Fruit fly (Drosophila melanogaster) whole organism, pupa: ENCODE data around the gene Acp63F.
A peak's percentile ranks its signal among the peaks of the same experiment; 100 is the strongest.

ENCODE experiments used
- CG10348 ChIP-seq: fragments of 200-800 bp; sonication (Bioruptor generic); IDR thresholded peaks from 2 replicates; pipeline ENCODE4 v1.3.6; 2022; ENCODE audit warnings: missing biosample characterization, missing genetic modification characterization
- CG12605 ChIP-seq: fragments of 200-800 bp; sonication (Bioruptor generic); IDR thresholded peaks from 2 replicates; pipeline ENCODE4 v1.3.6; 2022; ENCODE audit warnings: missing biosample characterization, missing genetic modification characterization
- CG13204 ChIP-seq: fragments of 200-800 bp; sonication (Bioruptor generic); optimal IDR thresholded peaks from 2 replicates; lab custom pipeline; 2018; ENCODE audit warnings: missing biosample characterization, mild to moderate bottlenecking, missing genetic modification characterization, moderate library complexity
- CG14655 ChIP-seq: fragments of 200-800 bp; sonication (Bioruptor generic); optimal IDR thresholded peaks from 3 replicates; lab custom pipeline; 2017; ENCODE audit warnings: mild to moderate bottlenecking, missing biosample characterization, missing genetic modification reagents, missing genetic modification characterization
- CG15710 ChIP-seq: fragments of 200-800 bp; sonication (Bioruptor generic); optimal IDR thresholded peaks from 2 replicates; lab custom pipeline; 2018; ENCODE audit warnings: missing biosample characterization, mild to moderate bottlenecking, missing genetic modification characterization, moderate library complexity
- CG17806 ChIP-seq: fragments of 200-800 bp; sonication (Bioruptor generic); optimal IDR thresholded peaks from 2 replicates; lab custom pipeline; 2018; ENCODE audit warnings: missing biosample characterization, mild to moderate bottlenecking, missing genetic modification characterization, moderate library complexity
- CG32121 ChIP-seq: fragments of 200-800 bp; sonication (Bioruptor generic); IDR thresholded peaks from 2 replicates; pipeline ENCODE4 v1.3.6; 2022; ENCODE audit warnings: missing biosample characterization, missing genetic modification characterization
- CG34367 ChIP-seq: fragments of 200-800 bp; sonication (Bioruptor generic); optimal IDR thresholded peaks from 2 replicates; lab custom pipeline; 2018; ENCODE audit warnings: missing biosample characterization, mild to moderate bottlenecking, missing genetic modification characterization
- CG4496 ChIP-seq: fragments of 200-800 bp; sonication (Bioruptor generic); IDR thresholded peaks from 3 replicates; pipeline ENCODE4 v1.3.6; 2022; ENCODE audit warnings: missing biosample characterization, missing genetic modification characterization
- CG8159 ChIP-seq: fragments of 200-800 bp; sonication (Bioruptor generic); optimal IDR thresholded peaks from 3 replicates; lab custom pipeline; 2018; ENCODE audit warnings: missing biosample characterization, mild to moderate bottlenecking, missing genetic modification characterization, moderate library complexity
- CG8301 ChIP-seq: fragments of 200-800 bp; sonication (Bioruptor generic); optimal IDR thresholded peaks from 2 replicates; lab custom pipeline; 2018; ENCODE audit warnings: missing biosample characterization, mild to moderate bottlenecking, missing genetic modification characterization
- CG9948 ChIP-seq: fragments of 200-800 bp; sonication (Bioruptor generic); optimal IDR thresholded peaks from 2 replicates; lab custom pipeline; 2018; ENCODE audit warnings: missing biosample characterization, mild to moderate bottlenecking, missing genetic modification characterization, moderate library complexity
- D1 ChIP-seq: fragments of 200-800 bp; sonication (Bioruptor generic); optimal IDR thresholded peaks from 2 replicates; lab custom pipeline; 2018; ENCODE audit warnings: missing biosample characterization, mild to moderate bottlenecking, missing genetic modification characterization, moderate library complexity
- EcR ChIP-seq: fragments of 200-800 bp; sonication (Bioruptor generic); optimal IDR thresholded peaks from 3 replicates; lab custom pipeline; 2019; ENCODE audit warnings: missing biosample characterization, missing genetic modification characterization, mild to moderate bottlenecking, moderate library complexity, missing genetic modification reagents
- Ets98B ChIP-seq: fragments of 200-800 bp; sonication (Bioruptor generic); IDR thresholded peaks from 2 replicates; pipeline ENCODE4 v1.3.6; 2022; ENCODE audit warnings: missing biosample characterization, missing genetic modification characterization
- Pif1A ChIP-seq: fragments of 200-800 bp; sonication (Bioruptor generic); optimal IDR thresholded peaks from 3 replicates; lab custom pipeline; 2016; ENCODE audit warnings: missing biosample characterization, missing genetic modification characterization
- Pif1B ChIP-seq: fragments of 200-800 bp; sonication (Bioruptor generic); optimal IDR thresholded peaks from 3 replicates; lab custom pipeline; 2016; ENCODE audit warnings: missing biosample characterization, missing genetic modification characterization
- Snoo ChIP-seq: fragments of 200-800 bp; sonication (Bioruptor generic); optimal IDR thresholded peaks from 3 replicates; lab custom pipeline; 2017; ENCODE audit warnings: missing biosample characterization, mild to moderate bottlenecking, missing genetic modification characterization, inconsistent platforms
- fd96Ca ChIP-seq: fragments of 200-800 bp; sonication (Bioruptor generic); IDR thresholded peaks from 3 replicates; pipeline ENCODE4 v1.3.6; 2022; ENCODE audit warnings: missing biosample characterization, missing genetic modification characterization
- gl ChIP-seq: fragments of 200-800 bp; sonication (Bioruptor generic); optimal IDR thresholded peaks from 2 replicates; lab custom pipeline; 2018; ENCODE audit warnings: missing biosample characterization, mild to moderate bottlenecking, missing genetic modification characterization
- rn ChIP-seq: fragments of 200-800 bp; sonication (Bioruptor generic); IDR thresholded peaks from 2 replicates; pipeline ENCODE4 v1.3.6; 2022; ENCODE audit warnings: missing biosample characterization, missing genetic modification characterization

Acp63F gene

DNA sequence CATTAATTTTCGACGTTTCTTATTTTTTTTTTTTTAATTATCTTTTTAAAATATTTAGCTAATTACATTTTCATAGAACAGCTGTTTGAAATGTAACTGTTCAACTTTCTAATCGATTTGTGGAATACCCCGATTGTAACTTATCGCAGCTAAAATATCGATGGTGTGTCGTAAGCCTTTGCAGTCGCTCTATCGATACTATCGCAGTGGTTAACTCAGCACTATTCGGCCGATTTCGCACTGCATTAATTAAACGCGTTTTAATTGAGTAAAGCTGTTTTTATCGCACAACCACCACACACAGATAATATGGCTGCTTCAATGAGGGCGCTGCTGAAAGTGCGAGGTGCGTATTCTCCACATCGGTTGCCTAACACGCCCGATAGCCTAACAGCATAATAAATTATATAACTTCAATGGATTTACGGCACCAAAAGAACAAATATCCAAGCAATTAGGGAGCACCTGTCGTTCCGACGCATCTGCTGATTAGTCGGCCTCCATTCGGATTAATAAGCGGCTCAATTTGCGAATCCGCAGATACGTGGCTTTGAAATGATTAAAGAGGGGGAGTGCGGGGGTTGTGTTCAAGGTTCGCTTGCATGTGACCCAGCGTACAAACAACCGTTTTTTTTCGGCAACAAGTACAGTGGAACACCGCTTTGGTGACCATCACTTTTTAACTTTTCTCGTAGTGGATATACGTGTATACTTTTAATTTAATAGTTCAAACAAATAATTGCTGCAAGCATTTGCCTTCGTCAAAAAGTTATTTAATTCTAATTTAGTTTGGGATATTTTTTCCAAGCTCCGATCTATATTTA is 1.9 kb downstream of the Acp63F start, which contains the start of gene Scsalpha1:
Gene Scsalpha1 (plus strand): TSS at position 202 of the 824 bp plus-strand sequence.
- peak; percentile 1 for TF ChIP-seq CG15710 (tag; lab: Kevin White, UChicago)
- no peak for TF ChIP-seq Pif1B
- no peak for TF ChIP-seq CG9948
- TF ChIP-seq fd96Ca (GFP tag; lab: Robert Waterston, UW): peak; percentile 23; the same call in 2 of the 3 replicates
- no peak for TF ChIP-seq gl
- TF ChIP-seq EcR (GFP tag; lab: Kevin White, UChicago): peak; percentile 44
- no peak for TF ChIP-seq CG14655 (GFP tag; lab: Kevin White, UChicago)
- TF ChIP-seq CG32121 (GFP tag; lab: Robert Waterston, UW): peak; percentile 17; the same call in 1 of the 2 replicates
- TF ChIP-seq CG17806 (tag; lab: Kevin White, UChicago): no peak
- TF ChIP-seq Pif1A (GFP tag; lab: Kevin White, UChicago): no peak
- no peak for TF ChIP-seq CG12605 (GFP tag; lab: Robert Waterston, UW)
- TF ChIP-seq CG8159: peak; percentile 18
- no peak for TF ChIP-seq Snoo (tag; lab: Kevin White, UChicago)
- TF ChIP-seq CG34367 (tag; lab: Kevin White, UChicago): no peak
- no peak for TF ChIP-seq D1 (tag; lab: Kevin White, UChicago)
- TF ChIP-seq Ets98B: peak; percentile 61; the same call in 1 of the 2 replicates
- peak; percentile 27 for TF ChIP-seq CG8301 (tag; lab: Kevin White, UChicago)
- no peak for TF ChIP-seq CG13204 (GFP tag; lab: Kevin White, UChicago)
- TF ChIP-seq CG10348: no peak
- TF ChIP-seq CG4496 (GFP tag; lab: Robert Waterston, UW): peak; percentile 67
- no peak for TF ChIP-seq rn (GFP tag; lab: Robert Waterston, UW)

dm6 chr3L:3811089-3811488 is 5.1 kb downstream of the Acp63F start, which contains the start of the genes CG32263 and PIG-B:
TSS of gene CG32263 (minus strand) at chr3L:3811114.
TSS of gene PIG-B (plus strand) at chr3L:3811263.
- TF ChIP-seq EcR (GFP tag; lab: Kevin White, UChicago) (no peak), fd96Ca (GFP tag; lab: Robert Waterston, UW) (no peak), CG9948 (no peak), CG13204 (GFP tag; lab: Kevin White, UChicago) (no peak), CG4496 (GFP tag; lab: Robert Waterston, UW) (no peak), CG17806 (tag; lab: Kevin White, UChicago) (no peak), CG10348 (no peak), CG32121 (GFP tag; lab: Robert Waterston, UW) (no peak), CG8301 (tag; lab: Kevin White, UChicago) (no peak), D1 (tag; lab: Kevin White, UChicago) (no peak), rn (GFP tag; lab: Robert Waterston, UW) (no peak), gl (no peak), CG14655 (GFP tag; lab: Kevin White, UChicago) (no peak), Pif1A (GFP tag; lab: Kevin White, UChicago) (no peak), Snoo (tag; lab: Kevin White, UChicago) (no peak)

- no peak for TF ChIP-seq fd96Ca (GFP tag; lab: Robert Waterston, UW)
- TF ChIP-seq CG34367 (tag; lab: Kevin White, UChicago): no peak
- no peak for TF ChIP-seq EcR (GFP tag; lab: Kevin White, UChicago)
- TF ChIP-seq Ets98B: no peak
- no peak for TF ChIP-seq CG15710 (tag; lab: Kevin White, UChicago)
- no peak for TF ChIP-seq gl
- TF ChIP-seq Pif1A (GFP tag; lab: Kevin White, UChicago): no peak
Observed at dm6 chr3L:3809943-3810342, 6.2 kb downstream of the Acp63F start, which contains the start of gene CG32262. TSS of gene CG32262 (minus strand) at chr3L:3810196.

DNA sequence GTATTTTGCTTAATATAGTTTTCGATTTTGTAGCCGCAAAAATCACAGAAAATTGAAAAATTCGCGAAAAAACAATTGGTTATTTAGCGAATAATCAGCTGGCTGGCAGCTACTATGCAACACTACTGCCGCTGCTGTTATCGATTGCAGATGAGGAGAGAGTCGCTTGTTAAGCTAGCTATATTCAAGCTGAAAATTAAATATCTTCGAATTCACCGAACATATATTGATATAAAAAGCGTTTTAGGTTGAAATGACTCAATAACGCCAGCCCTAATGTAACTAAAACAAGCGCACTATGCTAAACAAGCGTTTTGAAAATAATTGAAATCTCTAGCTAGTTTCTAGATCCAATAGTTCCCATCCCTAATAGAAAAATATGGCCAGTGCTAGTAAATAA is 9.8 kb downstream of the Acp63F start, which contains the start of the genes CG32264, ntc and IntS10:
Gene CG32264 (minus strand): TSS at position 130 of the 400 bp plus-strand sequence.
Gene ntc (minus strand): TSS at position 130 of the 400 bp plus-strand sequence.
Gene IntS10 (plus strand): TSS at position 381 of the 400 bp plus-strand sequence.
- TF ChIP-seq CG34367 (tag; lab: Kevin White, UChicago) (no peak), gl (no peak), CG4496 (GFP tag; lab: Robert Waterston, UW) (no peak), CG15710 (tag; lab: Kevin White, UChicago) (peak; percentile 61), rn (GFP tag; lab: Robert Waterston, UW) (no peak), CG9948 (peak; percentile 23), CG10348 (no peak), CG8301 (tag; lab: Kevin White, UChicago) (peak; percentile 48), Pif1A (GFP tag; lab: Kevin White, UChicago) (no peak), EcR (GFP tag; lab: Kevin White, UChicago) (no peak), Pif1B (no peak), D1 (tag; lab: Kevin White, UChicago) (peak; percentile 52), CG12605 (GFP tag; lab: Robert Waterston, UW) (no peak), CG32121 (GFP tag; lab: Robert Waterston, UW) (peak; percentile 34; the same call in 1 of the 2 replicates), CG13204 (GFP tag; lab: Kevin White, UChicago) (no peak), Snoo (tag; lab: Kevin White, UChicago) (no peak), CG8159 (no peak), fd96Ca (GFP tag; lab: Robert Waterston, UW) (no peak; the same call in 1 of the 3 replicates), Ets98B (peak; percentile 43), CG17806 (tag; lab: Kevin White, UChicago) (peak; percentile 29), CG14655 (GFP tag; lab: Kevin White, UChicago) (no peak)

dm6 chr3L:3802677-3803076 is 13.5 kb downstream of the Acp63F start:
- TF ChIP-seq CG9948 (peak; percentile 21), CG34367 (tag; lab: Kevin White, UChicago) (peak; percentile 70), CG4496 (GFP tag; lab: Robert Waterston, UW) (peak; percentile 83), fd96Ca (GFP tag; lab: Robert Waterston, UW) (peak; percentile 85; the same call in 2 of the 3 replicates), CG32121 (GFP tag; lab: Robert Waterston, UW) (peak; percentile 60), D1 (tag; lab: Kevin White, UChicago) (no peak), CG8159 (peak; percentile 57), rn (GFP tag; lab: Robert Waterston, UW) (0 out of 2 replicates have a peak, but pooled peaks have one; percentile 9), Pif1A (GFP tag; lab: Kevin White, UChicago) (no peak), CG8301 (tag; lab: Kevin White, UChicago) (peak; percentile 25), CG15710 (tag; lab: Kevin White, UChicago) (peak; percentile 73), CG12605 (GFP tag; lab: Robert Waterston, UW) (peak; percentile 50; the same call in 1 of the 2 replicates), Ets98B (peak; percentile 73), CG17806 (tag; lab: Kevin White, UChicago) (peak; percentile 48), CG13204 (GFP tag; lab: Kevin White, UChicago) (no peak), Snoo (tag; lab: Kevin White, UChicago) (peak; percentile 59), Pif1B (no peak)
